Worm (Caenorhabditis elegans) whole organism, midembryonic: ENCODE measurements around the gene dod-24.

Experiments
- cog-1 ChIP-seq: sonication (generic microtip); optimal IDR thresholded peaks from 2 replicates; lab custom pipeline; 2016; ENCODE audit warnings: missing genetic modification characterization, missing compliant biosample characterization
- flt-1 ChIP-seq: fragments of 200-800 bp; sonication (Bioruptor generic); IDR thresholded peaks from 2 replicates; pipeline ENCODE4 v1.3.6; 2022; ENCODE audit warnings: missing genetic modification characterization, missing compliant biosample characterization
- klf-2 ChIP-seq: fragments of 200-800 bp; sonication (Bioruptor generic); conservative IDR thresholded peaks from 2 replicates; pipeline ENCODE4 v1.3.6; 2022; ENCODE audit warnings: missing genetic modification reagents, missing genetic modification characterization, missing compliant biosample characterization
- med-1 ChIP-seq: sonication (generic microtip); optimal IDR thresholded peaks from 2 replicates; lab custom pipeline; 2017; ENCODE audit warnings: missing genetic modification characterization, mild to moderate bottlenecking, missing compliant biosample characterization, antibody characterized with exemption, missing genetic modification reagents; ENCODE audit not compliant: insufficient read depth
- ref-1 ChIP-seq: fragments of 200-800 bp; sonication (Bioruptor generic); conservative IDR thresholded peaks from 2 replicates; pipeline ENCODE4 v1.3.6; 2022; ENCODE audit warnings: missing genetic modification reagents, missing genetic modification characterization, missing compliant biosample characterization
- tab-1 ChIP-seq: fragments of 200-800 bp; sonication (Bioruptor generic); IDR thresholded peaks from 2 replicates; pipeline ENCODE4 v1.3.6; 2022; ENCODE audit warnings: missing genetic modification characterization, missing compliant biosample characterization
- ztf-23 ChIP-seq: fragments of 200-800 bp; sonication (Bioruptor generic); IDR thresholded peaks from 2 replicates; pipeline ENCODE4 v1.3.6; 2022; ENCODE audit warnings: missing genetic modification reagents, missing genetic modification characterization, missing compliant biosample characterization
- ztf-29 ChIP-seq: fragments of 200-800 bp; sonication (Bioruptor generic); IDR thresholded peaks from 2 replicates; pipeline ENCODE4 v1.3.6; 2022; ENCODE audit warnings: missing genetic modification reagents, missing genetic modification characterization, missing compliant biosample characterization

DNA sequence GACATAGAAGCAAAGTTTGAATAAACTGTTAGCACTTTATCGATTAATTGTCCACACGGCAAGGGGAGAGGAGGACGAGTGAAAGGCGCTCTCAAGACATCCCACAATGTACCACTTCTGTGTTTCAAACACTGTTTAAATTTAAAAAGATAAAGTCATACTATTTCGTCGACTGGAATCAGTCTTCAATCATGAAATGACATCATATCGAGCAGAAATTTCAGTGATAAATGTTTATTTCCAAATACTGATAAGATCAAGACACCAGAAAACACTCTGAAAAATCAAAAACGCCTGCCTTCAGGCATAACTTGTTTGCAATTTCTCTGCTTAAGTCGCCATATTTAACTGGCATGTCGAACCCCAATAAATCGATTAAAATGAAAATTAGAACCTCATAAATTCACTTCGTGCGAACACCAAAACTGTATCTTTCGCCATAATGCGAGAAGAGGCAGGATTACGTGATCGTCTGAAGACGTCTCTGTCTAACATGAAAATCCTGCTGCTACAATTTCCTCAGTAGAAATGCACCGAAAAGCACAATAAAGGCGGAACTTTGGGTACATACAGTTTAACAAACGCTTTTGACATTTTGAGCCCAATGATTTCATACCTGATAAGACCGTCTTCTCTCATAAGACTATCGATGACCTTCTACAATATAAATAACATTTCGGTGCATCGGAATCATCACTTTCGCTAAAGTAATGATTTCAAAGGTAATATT is 37.3 kb upstream of the dod-24 start, which contains the start of gene K10D11.2:
- TF ChIP-seq flt-1 (GFP tag; lab: Robert Waterston, UW) = no peak
- TF ChIP-seq med-1 = no peak
- TF ChIP-seq cog-1 (tag; lab: Kevin White, UChicago) = no peak
- no peak for TF ChIP-seq tab-1 (GFP tag; lab: Robert Waterston, UW)
- no peak for TF ChIP-seq ztf-23 (GFP tag; lab: Robert Waterston, UW)
- no peak for TF ChIP-seq klf-2
- TF ChIP-seq ztf-29 (GFP tag; lab: Robert Waterston, UW) = no peak
- TF ChIP-seq ref-1 (GFP tag; lab: Robert Waterston, UW) = no peak
